Fruit fly (Drosophila melanogaster): ENCODE data around the gene Teh4.

Teh4 gene

DNA sequence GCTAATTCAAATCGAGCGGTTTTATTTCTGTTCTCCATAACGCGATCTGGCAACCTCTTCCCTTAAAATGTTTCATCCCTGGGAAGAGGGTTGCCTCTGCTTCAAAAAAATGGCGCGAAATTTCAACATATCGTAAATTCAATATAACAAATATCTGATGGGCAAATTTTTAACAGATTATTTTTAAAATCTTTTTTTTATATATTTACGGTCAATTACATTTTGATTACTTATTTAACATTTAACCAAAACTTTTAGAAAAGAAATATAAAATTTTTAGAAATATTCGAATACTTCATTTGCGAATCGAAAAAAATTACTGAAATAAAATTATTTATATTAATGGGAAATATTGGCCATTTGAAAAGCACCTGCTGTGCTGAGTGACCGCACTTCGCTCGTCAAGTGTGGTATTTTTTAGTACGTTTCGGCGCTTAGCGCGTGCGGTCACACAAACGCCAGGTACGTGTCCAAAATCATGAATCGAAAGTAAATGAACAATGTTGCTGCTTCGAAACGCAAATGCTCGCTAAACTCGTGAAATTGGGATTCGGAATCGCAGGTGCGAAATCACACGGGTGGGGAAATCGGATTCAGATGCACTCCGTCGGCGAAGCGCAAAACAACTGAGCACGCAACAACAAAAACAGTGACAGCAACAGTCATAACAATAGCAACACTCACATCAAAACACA is 8.0 kb downstream of the Teh4 start, which contains the start of gene Ero1L (continued):
- TF ChIP-seq cad (GFP tag; optimal IDR thresholded peaks at IDR 0.05), result no peak
- TF ChIP-seq Aef1 (GFP tag; IDR thresholded peaks at IDR 0.05), result peak; percentile 52
- TF ChIP-seq Pdp1 (GFP tag; optimal IDR thresholded peaks at IDR 0.05), result no peak
- TF ChIP-seq da (GFP tag; optimal IDR thresholded peaks at IDR 0.05), result no peak
- no peak for TF ChIP-seq luna (GFP tag; optimal IDR thresholded peaks at IDR 0.05)
- no peak for TF ChIP-seq Six4 (GFP tag; optimal IDR thresholded peaks at IDR 0.05)
- TF ChIP-seq Kr (GFP tag; optimal IDR thresholded peaks at IDR 0.05), result no peak
- no peak for TF ChIP-seq run (tag; optimal IDR thresholded peaks at IDR 0.05)
- no peak for TF ChIP-seq Rx (GFP tag; IDR thresholded peaks at IDR 0.05)
- no peak for TF ChIP-seq crc (GFP tag; optimal IDR thresholded peaks at IDR 0.05)
- no peak for TF ChIP-seq dati (GFP tag; IDR thresholded peaks at IDR 0.05)
- TF ChIP-seq ap (GFP tag; IDR thresholded peaks at IDR 0.05), result no peak
- TF ChIP-seq CG13424 (tag; optimal IDR thresholded peaks at IDR 0.05), result no peak
- no peak for TF ChIP-seq CG4282 (GFP tag; optimal IDR thresholded peaks at IDR 0.05)
- no peak for TF ChIP-seq ken (GFP tag; IDR thresholded peaks at IDR 0.05)
- TF ChIP-seq ab (GFP tag; optimal IDR thresholded peaks at IDR 0.05), result no peak
- no peak for TF ChIP-seq HLH54F (GFP tag; optimal IDR thresholded peaks at IDR 0.05)
- TF ChIP-seq Nf-YC (tag; optimal IDR thresholded peaks at IDR 0.05), result peak; percentile 60
- no peak for TF ChIP-seq z (GFP tag; IDR thresholded peaks at IDR 0.05)
- TF ChIP-seq klu (GFP tag; IDR thresholded peaks at IDR 0.05), result no peak; the same call in 1 of the 2 replicates
- peak; percentile 98 for TF ChIP-seq CG7928 (GFP tag; optimal IDR thresholded peaks at IDR 0.05)
- TF ChIP-seq CG1529 (GFP tag; optimal IDR thresholded peaks at IDR 0.05), result no peak
- no peak for TF ChIP-seq CG9817 (tag; optimal IDR thresholded peaks at IDR 0.05)
- no peak for TF ChIP-seq Hr3 (GFP tag; optimal IDR thresholded peaks at IDR 0.05)
- TF ChIP-seq CG6683 (GFP tag; optimal IDR thresholded peaks at IDR 0.05), result no peak
- TF ChIP-seq CG17802 (tag; optimal IDR thresholded peaks at IDR 0.05), result no peak
- no peak for TF ChIP-seq ase (GFP tag; IDR thresholded peaks at IDR 0.05)
- no peak for TF ChIP-seq Asciz (GFP tag; optimal IDR thresholded peaks at IDR 0.05)
- no peak for TF ChIP-seq Trl (optimal IDR thresholded peaks at IDR 0.05)
- TF ChIP-seq Trl (GFP tag; optimal IDR thresholded peaks at IDR 0.05), result no peak
- no peak for TF ChIP-seq pita (GFP tag; optimal IDR thresholded peaks at IDR 0.05)
- no peak for TF ChIP-seq CG8089 (GFP tag; optimal IDR thresholded peaks at IDR 0.05)
- peak; percentile 13 for TF ChIP-seq CG18619 (GFP tag; optimal IDR thresholded peaks at IDR 0.05)
- no peak for TF ChIP-seq Deaf1 (tag; optimal IDR thresholded peaks at IDR 0.05)
- TF ChIP-seq HLHmδ (GFP tag; optimal IDR thresholded peaks at IDR 0.05), result no peak
- TF ChIP-seq CG11093 (GFP tag; IDR thresholded peaks at IDR 0.05), result no peak
- no peak for TF ChIP-seq sisA (GFP tag; IDR thresholded peaks at IDR 0.05)
- TF ChIP-seq CG11085 (GFP tag; IDR thresholded peaks at IDR 0.05), result no peak
- no peak for TF ChIP-seq CG15479 (GFP tag; optimal IDR thresholded peaks at IDR 0.05)
- TF ChIP-seq CG2120 (GFP tag; optimal IDR thresholded peaks at IDR 0.05), result peak; percentile 16
- no peak for TF ChIP-seq CG11723 (GFP tag; optimal IDR thresholded peaks at IDR 0.05)
- TF ChIP-seq Dfd (GFP tag; optimal IDR thresholded peaks at IDR 0.05), result no peak
- TF ChIP-seq CG2199 (GFP tag; IDR thresholded peaks at IDR 0.05), result peak; percentile 65; the same call in 1 of the 3 replicates
- no peak for TF ChIP-seq btn (GFP tag; optimal IDR thresholded peaks at IDR 0.05)
- TF ChIP-seq her (GFP tag; optimal IDR thresholded peaks at IDR 0.05), result peak; percentile 27
- peak in 1 of 2 experiments; percentile 54 for TF ChIP-seq Hr51 (GFP tag; optimal IDR thresholded peaks at IDR 0.05)
- no peak for TF ChIP-seq Side (GFP tag; optimal IDR thresholded peaks at IDR 0.05)
- TF ChIP-seq slbo (GFP tag; IDR thresholded peaks at IDR 0.05), result no peak
- no peak; the same call in 1 of the 2 replicates for TF ChIP-seq E2f1 (GFP tag; IDR thresholded peaks at IDR 0.05)
- no peak for TF ChIP-seq Dip3 (GFP tag; optimal IDR thresholded peaks at IDR 0.05)
- peak; percentile 33 for TF ChIP-seq CG7271 (tag; optimal IDR thresholded peaks at IDR 0.05)

All from whole organism, embryonic.